Worm (Caenorhabditis elegans): Measurements from ENCODE around the gene glr-8.

Gene glr-8

ce11 chrX:6505662-6506061 lies at the start of gene glr-8:
Gene glr-8, plus strand, starts transcription at chrX:6505980.
- TF ChIP-seq jun-1 (tag; optimal IDR thresholded peaks at IDR 0.05) = no peak
- TF ChIP-seq nfya-1 (tag; optimal IDR thresholded peaks at IDR 0.05; ENCODE audit: insufficient read depth) = no peak
- no peak for TF ChIP-seq sea-2 (GFP tag; optimal IDR thresholded peaks at IDR 0.05)
- no peak for TF ChIP-seq nhr-43 (tag; optimal IDR thresholded peaks at IDR 0.05; ENCODE audit: poor library complexity, severe bottlenecking)
- no peak for TF ChIP-seq ceh-28 (tag; optimal IDR thresholded peaks at IDR 0.05)
- TF ChIP-seq nhr-11 (tag; optimal IDR thresholded peaks at IDR 0.05) = no peak
- no peak for TF ChIP-seq nhr-28 (tag; optimal IDR thresholded peaks at IDR 0.05)
- TF ChIP-seq elt-2 (tag; optimal IDR thresholded peaks at IDR 0.05) = no peak
- TF ChIP-seq lin-39 (tag; optimal IDR thresholded peaks at IDR 0.05) = no peak
- TF ChIP-seq snpc-4 (tag; optimal IDR thresholded peaks at IDR 0.05) = no peak

- TF ChIP-seq nhr-67 (tag; optimal IDR thresholded peaks at IDR 0.05) (no peak), pha-4 (tag; optimal IDR thresholded peaks at IDR 0.05) (peak; percentile 16), pqm-1 (tag; optimal IDR thresholded peaks at IDR 0.05) (peak; percentile 94), ceh-82 (tag; optimal IDR thresholded peaks at IDR 0.05) (no peak), skn-1 (tag; optimal IDR thresholded peaks at IDR 0.05) (peak; percentile 32), elt-2 (tag; optimal IDR thresholded peaks at IDR 0.05) (peak; percentile 98), nhr-25 (tag; optimal IDR thresholded peaks at IDR 0.05) (no peak), aly-2 (tag; optimal IDR thresholded peaks at IDR 0.05) (no peak)
Observed at ce11 chrX:6456567-6456966, 49.2 kb upstream of the glr-8 start, which contains the start of gene pept-1. Gene pept-1, plus strand, starts transcription at chrX:6456872.

- TF ChIP-seq elt-2 (tag; optimal IDR thresholded peaks at IDR 0.05) = peak; percentile 73
- no peak for TF ChIP-seq nhr-77 (tag; optimal IDR thresholded peaks at IDR 0.05)
- peak; percentile 15 for TF ChIP-seq pha-4 (tag; optimal IDR thresholded peaks at IDR 0.05)
Observed at ce11 chrX:6458001-6458400, 47.8 kb upstream of the glr-8 start.

ce11 chrX:6458467-6458866 lies 47.3 kb upstream of the glr-8 start:
- TF ChIP-seq skn-1 (tag; optimal IDR thresholded peaks at IDR 0.05) (no peak), lin-15B (tag; optimal IDR thresholded peaks at IDR 0.05) (no peak), hmg-11 (tag; optimal IDR thresholded peaks at IDR 0.05) (no peak), fos-1 (tag; optimal IDR thresholded peaks at IDR 0.05) (no peak), nfya-1 (tag; optimal IDR thresholded peaks at IDR 0.05; ENCODE audit: insufficient read depth) (no peak), pqm-1 (tag; optimal IDR thresholded peaks at IDR 0.05) (no peak), nhr-43 (tag; optimal IDR thresholded peaks at IDR 0.05; ENCODE audit: poor library complexity, severe bottlenecking) (no peak), ceh-16 (tag; optimal IDR thresholded peaks at IDR 0.05) (no peak), elt-3 (tag; optimal IDR thresholded peaks at IDR 0.05) (no peak), elt-1 (tag; optimal IDR thresholded peaks at IDR 0.05) (no peak)

- TF ChIP-seq elt-2 (tag; optimal IDR thresholded peaks at IDR 0.05) (peak; percentile 53), jun-1 (tag; optimal IDR thresholded peaks at IDR 0.05) (no peak), ceh-9 (tag; optimal IDR thresholded peaks at IDR 0.05) (no peak), pqm-1 (tag; optimal IDR thresholded peaks at IDR 0.05) (peak; percentile 70)
Observed at ce11 chrX:6460123-6460522, 45.7 kb upstream of the glr-8 start.

- no peak for TF ChIP-seq unc-39 (tag; optimal IDR thresholded peaks at IDR 0.05)
- TF ChIP-seq nfya-1 (tag; optimal IDR thresholded peaks at IDR 0.05; ENCODE audit: insufficient read depth) = no peak
- no peak for TF ChIP-seq elt-2 (tag; optimal IDR thresholded peaks at IDR 0.05)
- TF ChIP-seq daf-12 (tag; optimal IDR thresholded peaks at IDR 0.05) = no peak
- no peak for TF ChIP-seq egl-27 (tag; optimal IDR thresholded peaks at IDR 0.05)
- no peak for TF ChIP-seq nhr-43 (tag; optimal IDR thresholded peaks at IDR 0.05; ENCODE audit: poor library complexity, severe bottlenecking)
- no peak for TF ChIP-seq lin-15B (tag; optimal IDR thresholded peaks at IDR 0.05)
- TF ChIP-seq nhr-28 (tag; optimal IDR thresholded peaks at IDR 0.05) = no peak
- TF ChIP-seq fos-1 (tag; optimal IDR thresholded peaks at IDR 0.05) = no peak
- no peak for TF ChIP-seq ama-1 (optimal IDR thresholded peaks at IDR 0.05)
- TF ChIP-seq sea-2 (GFP tag; optimal IDR thresholded peaks at IDR 0.05) = no peak
- no peak for TF ChIP-seq pqm-1 (tag; optimal IDR thresholded peaks at IDR 0.05)
- TF ChIP-seq nhr-12 (tag; optimal IDR thresholded peaks at IDR 0.05) = no peak
Observed at ce11 chrX:6461729-6462128, 44.1 kb upstream of the glr-8 start, which contains the start of gene K04E7.1. Gene K04E7.1, plus strand, starts transcription at chrX:6462029.

- peak; percentile 33 for TF ChIP-seq pqm-1 (tag; optimal IDR thresholded peaks at IDR 0.05)
- TF ChIP-seq nhr-76 (tag; optimal IDR thresholded peaks at IDR 0.05) = no peak
- TF ChIP-seq nhr-28 (tag; optimal IDR thresholded peaks at IDR 0.05) = no peak
- peak; percentile 29 for TF ChIP-seq elt-2 (tag; optimal IDR thresholded peaks at IDR 0.05)
Observed at ce11 chrX:6462479-6462878, 43.3 kb upstream of the glr-8 start.

All from whole organism, L3 larva.